Worm (Caenorhabditis elegans) whole organism, young adult: ENCODE data around the gene lin-2.

Experiments used
- B0019.2 ChIP-seq: fragments of 200-800 bp; sonication (Bioruptor generic); conservative IDR thresholded peaks from 2 replicates; pipeline ENCODE4 v1.3.6; 2022; ENCODE audit warnings: missing genetic modification reagents, missing genetic modification characterization, missing compliant biosample characterization
- B0035.1 ChIP-seq: sonication (generic microtip); optimal IDR thresholded peaks from 2 replicates; lab custom pipeline; 2016; ENCODE audit warnings: missing genetic modification characterization, mild to moderate bottlenecking, missing compliant biosample characterization, missing genotype, missing genetic modification reagents
- B0336.3 ChIP-seq: fragments of 200-800 bp; sonication (Bioruptor generic); IDR thresholded peaks from 2 replicates; pipeline ENCODE4 v1.3.6; 2022; ENCODE audit warnings: missing genetic modification characterization, missing compliant biosample characterization
- C17E4.6 ChIP-seq: fragments of 200-800 bp; sonication (Bioruptor generic); IDR thresholded peaks from 2 replicates; pipeline ENCODE4 v1.3.6; 2022; ENCODE audit warnings: missing genetic modification reagents, missing genetic modification characterization, missing compliant biosample characterization
- F22D6.2 ChIP-seq: sonication (generic microtip); optimal IDR thresholded peaks from 2 replicates; lab custom pipeline; 2016; ENCODE audit warnings: mild to moderate bottlenecking, missing genetic modification characterization, missing compliant biosample characterization
- F52B5.7 ChIP-seq: sonication (generic microtip); optimal IDR thresholded peaks from 2 replicates; lab custom pipeline; 2016; ENCODE audit warnings: mild to moderate bottlenecking, missing genetic modification characterization, missing compliant biosample characterization
- F55B11.4 ChIP-seq: sonication (generic microtip); optimal IDR thresholded peaks from 2 replicates; lab custom pipeline; 2016; ENCODE audit warnings: missing compliant biosample characterization, missing genetic modification characterization, borderline replicate concordance; ENCODE audit not compliant: insufficient read depth
- F57A8.1 ChIP-seq: fragments of 200-800 bp; sonication (Bioruptor generic); optimal IDR thresholded peaks from 2 replicates; lab custom pipeline; 2018; ENCODE audit warnings: mild to moderate bottlenecking, missing genetic modification characterization, moderate library complexity, missing compliant biosample characterization
- F57C9.4 ChIP-seq: sonication (generic microtip); optimal IDR thresholded peaks from 2 replicates; lab custom pipeline; 2017; ENCODE audit warnings: mild to moderate bottlenecking, missing genetic modification characterization, missing compliant biosample characterization
- K12H6.12 ChIP-seq: fragments of 200-800 bp; sonication (Bioruptor generic); optimal IDR thresholded peaks from 2 replicates; lab custom pipeline; 2018; ENCODE audit warnings: mild to moderate bottlenecking, missing genetic modification characterization, missing compliant biosample characterization
- T07F8.4 ChIP-seq: sonication (generic microtip); optimal IDR thresholded peaks from 2 replicates; lab custom pipeline; 2016; ENCODE audit warnings: mild to moderate bottlenecking, missing genetic modification characterization, moderate library complexity, missing compliant biosample characterization
- T26A5.8 ChIP-seq: sonication (generic microtip); optimal IDR thresholded peaks from 2 replicates; lab custom pipeline; 2016; ENCODE audit warnings: missing genetic modification characterization, missing compliant biosample characterization
- Y53F4B.3 ChIP-seq: fragments of 200-800 bp; sonication (Bioruptor generic); IDR thresholded peaks from 2 replicates; pipeline ENCODE4 v1.3.6; 2022; ENCODE audit warnings: missing genetic modification reagents, missing genetic modification characterization, missing compliant biosample characterization
- Y56A3A.18 ChIP-seq: fragments of 200-800 bp; sonication (Bioruptor generic); IDR thresholded peaks from 2 replicates; pipeline ENCODE4 v1.3.6; 2022; ENCODE audit warnings: missing genetic modification reagents, missing genetic modification characterization, missing compliant biosample characterization
- ZK185.1 ChIP-seq: sonication (generic microtip); optimal IDR thresholded peaks from 2 replicates; lab custom pipeline; 2016; ENCODE audit warnings: mild to moderate bottlenecking, missing genetic modification characterization, missing compliant biosample characterization; ENCODE audit not compliant: poor library complexity, severe bottlenecking
- akir-1 ChIP-seq: fragments of 200-800 bp; sonication (Bioruptor generic); optimal IDR thresholded peaks from 2 replicates; lab custom pipeline; 2018; ENCODE audit warnings: mild to moderate bottlenecking, missing genetic modification characterization, moderate library complexity, missing compliant biosample characterization
- attf-5 ChIP-seq: fragments of 200-800 bp; sonication (Bioruptor generic); optimal IDR thresholded peaks from 2 replicates; lab custom pipeline; 2018; ENCODE audit warnings: mild to moderate bottlenecking, missing genetic modification characterization, missing compliant biosample characterization
- attf-6 ChIP-seq: fragments of 200-800 bp; sonication (Bioruptor generic); IDR thresholded peaks from 2 replicates; pipeline ENCODE4 v1.3.6; 2022; ENCODE audit warnings: missing genetic modification reagents, missing genetic modification characterization, missing compliant biosample characterization
- bed-2 ChIP-seq: fragments of 200-800 bp; sonication (Bioruptor generic); IDR thresholded peaks from 2 replicates; pipeline ENCODE4 v1.3.6; 2022; ENCODE audit warnings: missing genetic modification reagents, missing genetic modification characterization, missing compliant biosample characterization
- ccch-3 ChIP-seq: fragments of 200-800 bp; sonication (Bioruptor generic); optimal IDR thresholded peaks from 2 replicates; lab custom pipeline; 2018; ENCODE audit warnings: mild to moderate bottlenecking, missing genetic modification characterization, missing compliant biosample characterization
- ceh-58 ChIP-seq: fragments of 200-800 bp; sonication (Bioruptor generic); IDR thresholded peaks from 2 replicates; pipeline ENCODE4 v1.3.6; 2022; ENCODE audit warnings: missing genetic modification characterization, missing compliant biosample characterization
- ceh-79 ChIP-seq: sonication (generic microtip); optimal IDR thresholded peaks from 2 replicates; lab custom pipeline; 2017; ENCODE audit warnings: mild to moderate bottlenecking, missing genetic modification characterization, missing compliant biosample characterization
- chd-7 ChIP-seq: sonication (generic microtip); optimal IDR thresholded peaks from 2 replicates; lab custom pipeline; 2016; ENCODE audit warnings: mild to moderate bottlenecking, missing genetic modification characterization, moderate library complexity, missing compliant biosample characterization
- dox-1 ChIP-seq: fragments of 200-800 bp; sonication (Bioruptor generic); IDR thresholded peaks from 2 replicates; pipeline ENCODE4 v1.3.6; 2022; ENCODE audit warnings: missing genetic modification reagents, missing genetic modification characterization, missing compliant biosample characterization
- dpff-1 ChIP-seq: sonication (generic microtip); optimal IDR thresholded peaks from 2 replicates; lab custom pipeline; 2017; ENCODE audit warnings: mild to moderate bottlenecking, missing genetic modification characterization, missing compliant biosample characterization
- dpl-1 ChIP-seq: fragments of 150-350 bp; optimal IDR thresholded peaks from 2 replicates; lab custom pipeline; 2014; ENCODE audit warnings: missing biosample characterization, missing genetic modification reagents, missing genetic modification characterization
- egrh-3 ChIP-seq: fragments of 200-800 bp; sonication (Bioruptor generic); IDR thresholded peaks from 2 replicates; pipeline ENCODE4 v1.3.6; 2022; ENCODE audit warnings: missing genetic modification reagents, missing genetic modification characterization, missing compliant biosample characterization
- ekl-4 ChIP-seq: fragments of 200-800 bp; sonication (Bioruptor generic); IDR thresholded peaks from 2 replicates; pipeline ENCODE4 v1.3.6; 2022; ENCODE audit warnings: missing genetic modification reagents, missing genetic modification characterization, missing compliant biosample characterization
- gei-17 ChIP-seq: fragments of 200-800 bp; sonication (Bioruptor generic); optimal IDR thresholded peaks from 2 replicates; lab custom pipeline; 2018; ENCODE audit warnings: mild to moderate bottlenecking, missing genetic modification characterization, missing compliant biosample characterization
- lin-26 ChIP-seq: fragments of 200-800 bp; sonication (Bioruptor generic); IDR thresholded peaks from 2 replicates; pipeline ENCODE4 v1.3.6; 2022; ENCODE audit warnings: missing genetic modification reagents, missing genetic modification characterization, missing compliant biosample characterization
- lin-54 ChIP-seq: fragments of 200-800 bp; sonication (Bioruptor generic); optimal IDR thresholded peaks from 2 replicates; lab custom pipeline; 2018; ENCODE audit warnings: mild to moderate bottlenecking, missing genetic modification characterization, missing compliant biosample characterization
- lsl-1 ChIP-seq: fragments of 200-800 bp; sonication (Bioruptor generic); optimal IDR thresholded peaks from 2 replicates; lab custom pipeline; 2018; ENCODE audit warnings: mild to moderate bottlenecking, missing genetic modification characterization, moderate library complexity, missing compliant biosample characterization
- madf-6 ChIP-seq: fragments of 200-800 bp; sonication (Bioruptor generic); IDR thresholded peaks from 2 replicates; pipeline ENCODE4 v1.3.6; 2022; ENCODE audit warnings: missing genetic modification reagents, missing genetic modification characterization, missing compliant biosample characterization
- mxl-1 ChIP-seq: sonication (generic microtip); optimal IDR thresholded peaks from 2 replicates; lab custom pipeline; 2016; ENCODE audit warnings: missing genetic modification characterization, missing compliant biosample characterization
- nfya-1 ChIP-seq: sonication (generic microtip); optimal IDR thresholded peaks from 2 replicates; lab custom pipeline; 2017; ENCODE audit warnings: antibody characterized with exemption, missing compliant biosample characterization, missing genetic modification characterization, borderline replicate concordance; ENCODE audit not compliant: insufficient read depth
- nhr-120 ChIP-seq: fragments of 200-800 bp; sonication (Bioruptor generic); IDR thresholded peaks from 2 replicates; pipeline ENCODE4 v1.3.6; 2022; ENCODE audit warnings: missing genetic modification characterization, missing compliant biosample characterization
- nhr-80 ChIP-seq: sonication (generic microtip); optimal IDR thresholded peaks from 2 replicates; lab custom pipeline; 2016; ENCODE audit warnings: missing genetic modification characterization, missing compliant biosample characterization
- pbrm-1 ChIP-seq: fragments of 200-800 bp; sonication (Bioruptor generic); IDR thresholded peaks from 2 replicates; pipeline ENCODE4 v1.3.6; 2022; ENCODE audit warnings: missing genetic modification reagents, missing genetic modification characterization, missing compliant biosample characterization
- pha-4 ChIP-seq: fragments of 150-350 bp; sonication (generic microtip); optimal IDR thresholded peaks from 2 replicates; lab custom pipeline; 2014; ENCODE audit warnings: missing biosample characterization, missing genetic modification reagents, missing genetic modification characterization
- rpc-1 ChIP-seq, 2 experiments: fragments of 150-350 bp in 1 of 2; sonication (generic microtip) in 1 of 2; optimal IDR thresholded peaks; 2 replicates each; lab custom pipeline; 2014 to 2018; ENCODE audit warnings: missing biosample characterization in 1 of 2, missing genetic modification characterization in 1 of 2, missing genetic modification reagents in 1 of 2, missing genotype in 1 of 2
- sea-2 ChIP-seq: fragments of 200-800 bp; sonication (Bioruptor generic); IDR thresholded peaks from 2 replicates; pipeline ENCODE4 v1.3.6; 2022; ENCODE audit warnings: missing genetic modification characterization, missing compliant biosample characterization
- somi-1 ChIP-seq: fragments of 200-800 bp; sonication (Bioruptor generic); optimal IDR thresholded peaks from 2 replicates; lab custom pipeline; 2018; ENCODE audit warnings: mild to moderate bottlenecking, missing genetic modification characterization, missing compliant biosample characterization
- tlf-1 ChIP-seq: fragments of 200-800 bp; sonication (Bioruptor generic); optimal IDR thresholded peaks from 2 replicates; lab custom pipeline; 2018; ENCODE audit warnings: mild to moderate bottlenecking, missing genetic modification characterization, missing compliant biosample characterization
- unc-130 ChIP-seq: sonication (generic microtip); optimal IDR thresholded peaks from 2 replicates; lab custom pipeline; 2016; ENCODE audit warnings: missing genetic modification reagents, missing genetic modification characterization, missing compliant biosample characterization
- unc-62 ChIP-seq: fragments of 150-350 bp; optimal IDR thresholded peaks from 2 replicates; lab custom pipeline; 2014; ENCODE audit warnings: missing biosample characterization, missing genetic modification reagents, missing genetic modification characterization
- ztf-18 ChIP-seq: sonication (generic microtip); optimal IDR thresholded peaks from 2 replicates; lab custom pipeline; 2016; ENCODE audit warnings: missing genotype, mild to moderate bottlenecking, missing genetic modification characterization, missing compliant biosample characterization
- ztf-25 ChIP-seq: fragments of 200-800 bp; sonication (Bioruptor generic); IDR thresholded peaks from 2 replicates; pipeline ENCODE4 v1.3.6; 2022; ENCODE audit warnings: missing genetic modification reagents, missing genetic modification characterization, missing compliant biosample characterization
- ztf-3 ChIP-seq: fragments of 200-800 bp; sonication (Bioruptor generic); optimal IDR thresholded peaks from 2 replicates; lab custom pipeline; 2018; ENCODE audit warnings: mild to moderate bottlenecking, missing genetic modification characterization, missing compliant biosample characterization

lin-2 gene

ce11 chrX:12375783-12376182 is 38.1 kb downstream of the lin-2 start:
- TF ChIP-seq Y56A3A.18: no peak
- no peak for TF ChIP-seq egrh-3
- no peak for TF ChIP-seq pbrm-1 (GFP tag; lab: Robert Waterston, UW)
- no peak for TF ChIP-seq dpl-1
- TF ChIP-seq chd-7: no peak
- no peak for TF ChIP-seq F52B5.7
- no peak for TF ChIP-seq B0019.2 (GFP tag; lab: Robert Waterston, UW)
- TF ChIP-seq akir-1: no peak
- TF ChIP-seq C17E4.6 (GFP tag; lab: Robert Waterston, UW): no peak
- TF ChIP-seq B0035.1: no peak
- TF ChIP-seq madf-6 (GFP tag; lab: Robert Waterston, UW): no peak
- TF ChIP-seq ztf-25 (GFP tag; lab: Robert Waterston, UW): no peak
- no peak for TF ChIP-seq dox-1 (GFP tag; lab: Robert Waterston, UW)
- no peak for TF ChIP-seq F57C9.4 (tag; lab: Kevin White, UChicago)
- no peak for TF ChIP-seq ceh-79 (tag; lab: Kevin White, UChicago)
- TF ChIP-seq mxl-1 (tag; lab: Kevin White, UChicago): no peak
- no peak for TF ChIP-seq ccch-3 (GFP tag; lab: Kevin White, UChicago)
- TF ChIP-seq pha-4 (tag; lab: Kevin White, UChicago): no peak
- TF ChIP-seq F22D6.2 (tag; lab: Kevin White, UChicago): no peak
- TF ChIP-seq ztf-3 (GFP tag; lab: Kevin White, UChicago): no peak
- TF ChIP-seq, all 124 proteins: peak for 0

ce11 chrX:12371321-12371720 is 42.5 kb downstream of the lin-2 start, which contains the start of gene rif-1.2:
rif-1.2 (minus strand) TSS chrX:12371421.
- TF ChIP-seq K12H6.12 (tag; lab: Kevin White, UChicago) (no peak), somi-1 (GFP tag; lab: Kevin White, UChicago) (no peak), nfya-1 (no peak), T26A5.8 (no peak), F57A8.1 (GFP tag; lab: Kevin White, UChicago) (no peak), Y53F4B.3 (GFP tag; lab: Robert Waterston, UW) (no peak), nhr-120 (GFP tag; lab: Robert Waterston, UW) (no peak), dpff-1 (tag; lab: Kevin White, UChicago) (no peak), dpl-1 (no peak), dox-1 (GFP tag; lab: Robert Waterston, UW) (no peak), F52B5.7 (no peak), sea-2 (no peak), ceh-58 (GFP tag; lab: Robert Waterston, UW) (no peak), F55B11.4 (no peak), T07F8.4 (tag; lab: Kevin White, UChicago) (no peak), lsl-1 (GFP tag; lab: Kevin White, UChicago) (no peak), tlf-1 (GFP tag; lab: Kevin White, UChicago) (no peak), bed-2 (GFP tag; lab: Robert Waterston, UW) (no peak), rpc-1 (optimal IDR thresholded peaks at IDR 0.05; lab: Kevin White, UChicago) (no peak), rpc-1 (tag; optimal IDR thresholded peaks at IDR 0.05; lab: Kevin White, UChicago) (no peak)

- 0 out of 2 replicates have a peak, but pooled peaks have one; percentile 34 for TF ChIP-seq attf-6 (GFP tag; lab: Robert Waterston, UW)
- TF ChIP-seq lin-54 (GFP tag; lab: Kevin White, UChicago): peak; percentile 27
- TF ChIP-seq somi-1 (GFP tag; lab: Kevin White, UChicago): peak; percentile 31
- TF ChIP-seq tlf-1 (GFP tag; lab: Kevin White, UChicago): no peak
- TF ChIP-seq ZK185.1 (tag; lab: Kevin White, UChicago): peak; percentile 67
- peak; percentile 52 for TF ChIP-seq ztf-18 (tag; lab: Kevin White, UChicago)
- no peak for TF ChIP-seq unc-62 (GFP tag; lab: Kevin White, UChicago)
- no peak for TF ChIP-seq nhr-80 (tag; lab: Kevin White, UChicago)
- peak; percentile 86 for TF ChIP-seq lin-26 (GFP tag; lab: Robert Waterston, UW)
- peak; percentile 28 for TF ChIP-seq attf-5
- TF ChIP-seq gei-17 (GFP tag; lab: Kevin White, UChicago): peak; percentile 59
- TF ChIP-seq B0336.3 (GFP tag; lab: Robert Waterston, UW): no peak; the same call in 1 of the 2 replicates
- TF ChIP-seq unc-130 (GFP tag; lab: Kevin White, UChicago): no peak
- TF ChIP-seq ceh-58 (GFP tag; lab: Robert Waterston, UW): no peak
- TF ChIP-seq rpc-1 (optimal IDR thresholded peaks at IDR 0.05; lab: Kevin White, UChicago): peak; percentile 65
- peak; percentile 81 for TF ChIP-seq rpc-1 (tag; optimal IDR thresholded peaks at IDR 0.05; lab: Kevin White, UChicago)
- TF ChIP-seq ekl-4 (GFP tag; lab: Robert Waterston, UW): peak; percentile 41; the same call in 1 of the 2 replicates
- TF ChIP-seq nhr-120 (GFP tag; lab: Robert Waterston, UW): no peak
Observed at ce11 chrX:12367498-12367897, 46.3 kb downstream of the lin-2 start.
